Fruit fly (Drosophila melanogaster): ENCODE data around the gene DIP-iota.

The DIP-iota gene

DNA sequence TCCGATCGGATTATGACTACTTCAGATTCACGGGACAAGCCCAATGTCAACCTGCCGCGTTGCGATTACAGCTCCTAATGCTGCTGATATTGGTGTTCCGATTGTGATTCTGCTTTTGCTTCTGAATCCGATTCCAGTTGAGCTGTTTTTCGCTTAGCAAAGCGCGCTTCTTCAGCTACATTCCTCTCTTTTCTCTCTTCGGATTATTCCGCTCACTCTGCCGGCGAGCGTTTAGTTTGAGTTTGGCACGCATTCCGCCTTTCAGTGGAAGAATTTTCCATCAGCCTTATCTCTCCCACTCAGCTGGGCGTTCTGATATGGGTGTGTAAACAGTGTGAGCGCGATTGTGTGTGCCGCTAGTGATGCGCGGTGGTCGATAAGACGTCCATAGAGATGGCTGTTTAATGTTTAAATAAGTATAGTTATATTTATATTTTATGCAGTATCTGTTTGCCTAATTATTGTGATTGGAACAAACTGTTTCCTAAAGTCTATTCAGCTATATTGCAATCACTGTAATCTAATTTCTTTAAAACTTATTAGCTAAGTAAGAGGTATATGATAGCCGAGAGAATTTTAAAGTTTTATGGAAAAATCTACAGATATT, 46.3 kb upstream of the DIP-iota start, which contains the start of gene Galt (continued):
- TF ChIP-seq dimm (GFP tag; IDR thresholded peaks at IDR 0.05) (no peak), BtbVII (GFP tag; optimal IDR thresholded peaks at IDR 0.05) (peak; percentile 69), so (GFP tag; IDR thresholded peaks at IDR 0.05) (no peak), gcm2 (GFP tag; optimal IDR thresholded peaks at IDR 0.05) (no peak), Hr78 (GFP tag; optimal IDR thresholded peaks at IDR 0.05) (peak in 1 of 2 experiments; percentile 18), CG1529 (GFP tag; optimal IDR thresholded peaks at IDR 0.05) (no peak), cwo (GFP tag; optimal IDR thresholded peaks at IDR 0.05) (peak; percentile 38), CG5180 (GFP tag; optimal IDR thresholded peaks at IDR 0.05) (no peak), corto (GFP tag; optimal IDR thresholded peaks at IDR 0.05) (no peak), Dref (GFP tag; IDR thresholded peaks at IDR 0.05) (peak; percentile 63), CG18764 (GFP tag; optimal IDR thresholded peaks at IDR 0.05) (no peak), mirr (GFP tag; optimal IDR thresholded peaks at IDR 0.05) (peak; percentile 54), tio (GFP tag; optimal IDR thresholded peaks at IDR 0.05) (no peak), CG2889 (GFP tag; IDR thresholded peaks at IDR 0.05) (no peak), CG4328 (GFP tag; optimal IDR thresholded peaks at IDR 0.05) (peak; percentile 39), ab (GFP tag; optimal IDR thresholded peaks at IDR 0.05) (no peak), CG12744 (GFP tag; optimal IDR thresholded peaks at IDR 0.05) (no peak), Bgb (GFP tag; IDR thresholded peaks at IDR 0.05; ENCODE audit: partially characterized antibody) (peak; percentile 64; the same call in 1 of the 2 replicates), CG18262 (tag; optimal IDR thresholded peaks at IDR 0.05) (peak; percentile 56), crol (GFP tag; IDR thresholded peaks at IDR 0.05) (no peak), Doc3 (GFP tag; IDR thresholded peaks at IDR 0.05; ENCODE audit: partially characterized antibody) (no peak; the same call in 1 of the 3 replicates), CG10543 (GFP tag; optimal IDR thresholded peaks at IDR 0.05) (peak; percentile 78), CG16813 (GFP tag; IDR thresholded peaks at IDR 0.05; ENCODE audit: partially characterized antibody) (peak; percentile 82), Tbp (GFP tag; optimal IDR thresholded peaks at IDR 0.05) (no peak), bowl (GFP tag; IDR thresholded peaks at IDR 0.05) (no peak), salm (tag; optimal IDR thresholded peaks at IDR 0.05) (no peak), scrt (GFP tag; optimal IDR thresholded peaks at IDR 0.05) (no peak), Nf-YC (tag; optimal IDR thresholded peaks at IDR 0.05) (no peak), hkb (optimal IDR thresholded peaks at IDR 0.05) (no peak), hkb (GFP tag; IDR thresholded peaks at IDR 0.05) (peak; percentile 30), dmrt99B (tag; optimal IDR thresholded peaks at IDR 0.05) (no peak), jing (GFP tag; optimal IDR thresholded peaks at IDR 0.05) (no peak), Atf6 (GFP tag; IDR thresholded peaks at IDR 0.05) (no peak), grau (tag; optimal IDR thresholded peaks at IDR 0.05) (peak; percentile 50), Mrtf (GFP tag; IDR thresholded peaks at IDR 0.05) (no peak), HLHmδ (GFP tag; optimal IDR thresholded peaks at IDR 0.05) (peak; percentile 54), CG34224 (GFP tag; IDR thresholded peaks at IDR 0.05; ENCODE audit: partially characterized antibody) (peak; percentile 84), CG4854 (GFP tag; optimal IDR thresholded peaks at IDR 0.05) (no peak), lilli (GFP tag; optimal IDR thresholded peaks at IDR 0.05) (peak; percentile 42), HmgD (GFP tag; optimal IDR thresholded peaks at IDR 0.05) (no peak), CG10267 (tag; optimal IDR thresholded peaks at IDR 0.05) (peak; percentile 66), CG11695 (GFP tag; IDR thresholded peaks at IDR 0.05) (0 out of 3 replicates have a peak, but pooled peaks have one; percentile 31), Abd-B (GFP tag; optimal IDR thresholded peaks at IDR 0.05) (no peak), CG42726 (GFP tag; IDR thresholded peaks at IDR 0.05; ENCODE audit: partially characterized antibody) (no peak), CG7786 (GFP tag; optimal IDR thresholded peaks at IDR 0.05) (no peak), pita (GFP tag; optimal IDR thresholded peaks at IDR 0.05) (no peak), Vsx1 (GFP tag; optimal IDR thresholded peaks at IDR 0.05) (no peak), CG7745 (tag; optimal IDR thresholded peaks at IDR 0.05) (no peak), CG15479 (GFP tag; optimal IDR thresholded peaks at IDR 0.05) (peak; percentile 59), CG10462 (GFP tag; optimal IDR thresholded peaks at IDR 0.05) (no peak)
